Worm (Caenorhabditis elegans): Measurements from ENCODE around the gene col-166.

Gene col-166

ce11 chrX:6253899-6254670, 25.7 kb upstream of the col-166 start (continued):
- TF ChIP-seq hmg-1.1 (GFP tag; IDR thresholded peaks at IDR 0.05) (0 out of 2 replicates have a peak, but pooled peaks have one; percentile 46), zfp-2 (tag; optimal IDR thresholded peaks at IDR 0.05) (no peak), ZK546.5 (tag; optimal IDR thresholded peaks at IDR 0.05) (no peak), snpc-4 (tag; optimal IDR thresholded peaks at IDR 0.05) (no peak), ces-1 (GFP tag; optimal IDR thresholded peaks at IDR 0.05) (no peak), mxl-2 (GFP tag; conservative IDR thresholded peaks at IDR 0.05) (no peak), ceh-44 (GFP tag; IDR thresholded peaks at IDR 0.05) (no peak), nhr-11 (tag; optimal IDR thresholded peaks at IDR 0.05) (peak; percentile 48), zip-2 (tag; optimal IDR thresholded peaks at IDR 0.05) (no peak), ceh-28 (tag; optimal IDR thresholded peaks at IDR 0.05) (peak; percentile 66), nhr-28 (tag; optimal IDR thresholded peaks at IDR 0.05) (peak; percentile 85), T26A8.4 (GFP tag; IDR thresholded peaks at IDR 0.05) (peak; percentile 85), mep-1 (tag; optimal IDR thresholded peaks at IDR 0.05) (peak; percentile 61), R02D3.7 (tag; optimal IDR thresholded peaks at IDR 0.05) (no peak), hif-1 (tag; optimal IDR thresholded peaks at IDR 0.05) (peak in 1 of 2 experiments; percentile 90), ctbp-1 (GFP tag; IDR thresholded peaks at IDR 0.05) (0 out of 2 replicates have a peak, but pooled peaks have one; percentile 27), ceh-82 (tag; optimal IDR thresholded peaks at IDR 0.05) (no peak), dmd-6 (GFP tag; IDR thresholded peaks at IDR 0.05) (peak; percentile 62), Y48G9A.11 (GFP tag; IDR thresholded peaks at IDR 0.05) (0 out of 2 replicates have a peak, but pooled peaks have one; percentile 28), unc-130 (GFP tag; optimal IDR thresholded peaks at IDR 0.05) (no peak), hlh-30 (tag; optimal IDR thresholded peaks at IDR 0.05; ENCODE audit: insufficient read depth) (peak; percentile 78), attf-4 (tag; optimal IDR thresholded peaks at IDR 0.05) (no peak), hlh-11 (tag; optimal IDR thresholded peaks at IDR 0.05) (peak; percentile 86), saeg-2 (GFP tag; IDR thresholded peaks at IDR 0.05) (peak; percentile 61; the same call in 1 of the 2 replicates), nhr-102 (tag; optimal IDR thresholded peaks at IDR 0.05) (peak; percentile 73), lir-3 (tag; optimal IDR thresholded peaks at IDR 0.05) (peak; percentile 23), spr-3 (GFP tag; optimal IDR thresholded peaks at IDR 0.05) (peak; percentile 43), ceh-20 (GFP tag; IDR thresholded peaks at IDR 0.05) (no peak; the same call in none of the 2 replicates), egl-43 (GFP tag; IDR thresholded peaks at IDR 0.05) (0 out of 2 replicates have a peak, but pooled peaks have one; percentile 61), nhr-41 (GFP tag; IDR thresholded peaks at IDR 0.05) (no peak), lim-7 (GFP tag; IDR thresholded peaks at IDR 0.05) (no peak), F49E8.2 (tag; optimal IDR thresholded peaks at IDR 0.05; ENCODE audit: borderline replicate concordance) (no peak), lin-38 (GFP tag; IDR thresholded peaks at IDR 0.05) (peak; percentile 25), daf-19 (GFP tag; conservative IDR thresholded peaks at IDR 0.05) (no peak), lin-39 (tag; optimal IDR thresholded peaks at IDR 0.05) (no peak), daf-12 (tag; optimal IDR thresholded peaks at IDR 0.05) (no peak), lsy-2 (tag; optimal IDR thresholded peaks at IDR 0.05) (peak; percentile 1 to 46), php-3 (GFP tag; IDR thresholded peaks at IDR 0.05) (peak; percentile 56; the same call in 1 of the 2 replicates), duxl-1 (tag; optimal IDR thresholded peaks at IDR 0.05; ENCODE audit: poor library complexity) (peak; percentile 79), vab-7 (GFP tag; IDR thresholded peaks at IDR 0.05) (no peak), rbr-2 (tag; optimal IDR thresholded peaks at IDR 0.05) (peak; percentile 62), arid-1 (GFP tag; conservative IDR thresholded peaks at IDR 0.05) (no peak), fos-1 (tag; optimal IDR thresholded peaks at IDR 0.05) (no peak), daf-8 (GFP tag; IDR thresholded peaks at IDR 0.05) (no peak), nhr-10 (tag; optimal IDR thresholded peaks at IDR 0.05) (peak; percentile 7), Y5F2A.4 (GFP tag; optimal IDR thresholded peaks at IDR 0.05) (no peak), dpl-1 (GFP tag; optimal IDR thresholded peaks at IDR 0.05) (no peak), daf-16 (GFP tag; optimal IDR thresholded peaks at IDR 0.05) (peak in 1 of 2 experiments; percentile 79), daf-16 (tag; optimal IDR thresholded peaks at IDR 0.05) (peak; percentile 87), aly-2 (tag; optimal IDR thresholded peaks at IDR 0.05) (no peak)
